Worm (Caenorhabditis elegans): ENCODE measurements around the gene srh-282.

The srh-282 gene

ce11 chrIV:261607-262006 lies 11.6 kb downstream of the srh-282 start, which contains the start of gene pqbp-1.1 (continued):
- TF ChIP-seq ceh-63 (GFP tag; optimal IDR thresholded peaks at IDR 0.05) (no peak), ces-1 (GFP tag; optimal IDR thresholded peaks at IDR 0.05) (peak; percentile 18), nhr-90 (tag; optimal IDR thresholded peaks at IDR 0.05; ENCODE audit: poor library complexity) (peak; percentile 59), rnt-1 (tag; optimal IDR thresholded peaks at IDR 0.05) (peak; percentile 18), ztf-11 (tag; optimal IDR thresholded peaks at IDR 0.05) (no peak), C04F5.9 (tag; optimal IDR thresholded peaks at IDR 0.05) (peak; percentile 39), swsn-7 (tag; optimal IDR thresholded peaks at IDR 0.05) (peak; percentile 55), ztf-4 (tag; optimal IDR thresholded peaks at IDR 0.05) (no peak), aha-1 (tag; optimal IDR thresholded peaks at IDR 0.05) (no peak), mdl-1 (tag; optimal IDR thresholded peaks at IDR 0.05) (no peak), nhr-85 (tag) (peak; percentile 50), dpl-1 (GFP tag; optimal IDR thresholded peaks at IDR 0.05) (peak; percentile 89 to 95 (median 92)), blmp-1 (tag; optimal IDR thresholded peaks at IDR 0.05) (peak; percentile 55), F16B12.6 (tag; optimal IDR thresholded peaks at IDR 0.05) (peak; percentile 4), nhr-71 (tag; optimal IDR thresholded peaks at IDR 0.05) (peak; percentile 75), nhr-47 (tag; optimal IDR thresholded peaks at IDR 0.05) (peak; percentile 77), hlh-4 (tag; optimal IDR thresholded peaks at IDR 0.05) (no peak), nhr-20 (tag; optimal IDR thresholded peaks at IDR 0.05) (peak; percentile 58), lin-14 (GFP tag; optimal IDR thresholded peaks at IDR 0.05) (peak; percentile 71), dsc-1 (tag; optimal IDR thresholded peaks at IDR 0.05) (peak; percentile 51), skn-1 (tag; optimal IDR thresholded peaks at IDR 0.05) (peak; percentile 41), xbp-1 (tag; optimal IDR thresholded peaks at IDR 0.05) (peak; percentile 64), pax-3 (tag; optimal IDR thresholded peaks at IDR 0.05) (no peak), ceh-82 (tag; optimal IDR thresholded peaks at IDR 0.05) (peak; percentile 15 to 58 (median 29)), sup-37 (GFP tag; optimal IDR thresholded peaks at IDR 0.05) (no peak), nhr-12 (tag; optimal IDR thresholded peaks at IDR 0.05) (no peak), Y116A8C.19 (tag; optimal IDR thresholded peaks at IDR 0.05; ENCODE audit: borderline replicate concordance) (no peak), lin-35 (GFP tag; optimal IDR thresholded peaks at IDR 0.05) (peak; percentile 95 to 97), fkh-8 (tag; optimal IDR thresholded peaks at IDR 0.05) (peak; percentile 51), lsy-2 (tag; optimal IDR thresholded peaks at IDR 0.05) (peak; percentile 76 to 82), aly-2 (tag; optimal IDR thresholded peaks at IDR 0.05) (peak; percentile 58), unc-86 (tag; optimal IDR thresholded peaks at IDR 0.05) (peak; percentile 43), ceh-90 (tag; optimal IDR thresholded peaks at IDR 0.05) (no peak), mab-9 (GFP tag; IDR thresholded peaks at IDR 0.05) (no peak), C16A3.4 (tag; optimal IDR thresholded peaks at IDR 0.05) (peak; percentile 58), ama-1 (optimal IDR thresholded peaks at IDR 0.05) (no peak), mef-2 (tag; optimal IDR thresholded peaks at IDR 0.05) (no peak), isw-1 (GFP tag; IDR thresholded peaks at IDR 0.05) (peak; percentile 58), elt-3 (tag; optimal IDR thresholded peaks at IDR 0.05) (peak in 1 of 6 experiments; percentile 24), hpl-2 (GFP tag; optimal IDR thresholded peaks at IDR 0.05) (no peak), unc-30 (tag; optimal IDR thresholded peaks at IDR 0.05) (no peak), elt-2 (tag; optimal IDR thresholded peaks at IDR 0.05) (no peak), sox-4 (tag; optimal IDR thresholded peaks at IDR 0.05) (no peak)

- TF ChIP-seq elt-3 (tag; optimal IDR thresholded peaks at IDR 0.05) (peak in 1 of 6 experiments; percentile 50), blmp-1 (tag; optimal IDR thresholded peaks at IDR 0.05) (peak; percentile 96), tbx-2 (tag; optimal IDR thresholded peaks at IDR 0.05) (no peak), ama-1 (optimal IDR thresholded peaks at IDR 0.05) (no peak), fos-1 (tag; optimal IDR thresholded peaks at IDR 0.05) (no peak), ztf-11 (tag; optimal IDR thresholded peaks at IDR 0.05) (no peak), snpc-4 (tag; optimal IDR thresholded peaks at IDR 0.05) (no peak), nhr-28 (tag; optimal IDR thresholded peaks at IDR 0.05) (no peak), hpl-2 (GFP tag; optimal IDR thresholded peaks at IDR 0.05) (no peak), ceh-90 (tag; optimal IDR thresholded peaks at IDR 0.05) (no peak), egl-13 (tag; optimal IDR thresholded peaks at IDR 0.05) (no peak)
Measured at ce11 chrIV:259142-259541, 14.1 kb downstream of the srh-282 start, which contains the start of gene dpy-9. Gene dpy-9 (minus strand): TSS chrIV:259204.

Measured in whole organism, L1 larva.